Fruit fly (Drosophila melanogaster) Kc167 (cell line): ENCODE data around the gene ND-15.

Experiments used
- Myc ChIP-seq: fragments of >200 bp; optimal IDR thresholded peaks from 2 replicates; lab custom pipeline; 2017; ENCODE audit warnings: missing external identifiers
- Sin3A ChIP-seq: fragments of >200 bp; optimal IDR thresholded peaks from 2 replicates; lab custom pipeline; 2018; ENCODE audit warnings: missing external identifiers
- h ChIP-seq: fragments of >200 bp; optimal IDR thresholded peaks from 3 replicates; lab custom pipeline; 2018; ENCODE audit warnings: missing external identifiers
- insv ChIP-seq: fragments of >200 bp; optimal IDR thresholded peaks from 3 replicates; lab custom pipeline; 2018; ENCODE audit warnings: missing external identifiers
- psq ChIP-seq: fragments of >200 bp; optimal IDR thresholded peaks from 2 replicates; lab custom pipeline; 2017; ENCODE audit warnings: missing external identifiers
- ttk ChIP-seq: sonication (Bioruptor generic); optimal IDR thresholded peaks from 2 replicates; lab custom pipeline; 2017; ENCODE audit warnings: missing external identifiers

The ND-15 gene

DNA sequence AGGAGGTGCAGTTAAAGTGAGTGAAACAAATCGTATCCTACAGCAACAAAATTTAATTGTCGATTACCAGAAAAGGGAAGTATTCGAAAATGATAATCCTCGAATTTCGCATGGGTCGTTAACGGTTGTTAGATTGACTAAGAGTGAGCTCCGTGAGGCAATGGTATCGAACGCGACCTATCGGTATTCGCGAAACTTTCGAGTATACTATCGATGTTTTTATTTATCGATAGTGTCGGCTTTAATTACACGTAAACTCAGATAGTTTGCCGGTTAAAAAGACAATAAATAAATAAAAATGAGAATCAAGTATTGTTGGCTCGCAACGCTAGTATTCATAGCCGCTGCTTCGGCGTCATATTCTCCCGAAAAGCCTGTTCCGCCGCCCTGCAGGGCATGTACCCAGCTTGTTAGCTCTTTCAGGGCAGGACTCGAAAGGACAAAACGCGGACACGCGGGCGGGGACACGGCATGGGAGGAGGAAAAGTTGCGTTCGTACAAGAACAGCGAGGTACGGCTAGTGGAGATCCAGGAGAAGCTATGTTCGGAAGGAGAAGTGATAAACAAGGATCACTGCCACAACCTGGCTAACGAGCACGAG is 12.3 kb upstream of the ND-15 start, which contains the start of gene Creld:
Gene Creld (plus strand): TSS at position 220 of the 601 bp plus-strand sequence.
- no peak for TF ChIP-seq Myc (lab: Kevin White, UChicago)
- no peak for TF ChIP-seq psq (lab: Kevin White, UChicago)
- TF ChIP-seq Sin3A (lab: Kevin White, UChicago), result no peak
- no peak for TF ChIP-seq ttk (lab: Kevin White, UChicago)
- TF ChIP-seq h (lab: Kevin White, UChicago), result no peak
- TF ChIP-seq insv, result no peak

DNA sequence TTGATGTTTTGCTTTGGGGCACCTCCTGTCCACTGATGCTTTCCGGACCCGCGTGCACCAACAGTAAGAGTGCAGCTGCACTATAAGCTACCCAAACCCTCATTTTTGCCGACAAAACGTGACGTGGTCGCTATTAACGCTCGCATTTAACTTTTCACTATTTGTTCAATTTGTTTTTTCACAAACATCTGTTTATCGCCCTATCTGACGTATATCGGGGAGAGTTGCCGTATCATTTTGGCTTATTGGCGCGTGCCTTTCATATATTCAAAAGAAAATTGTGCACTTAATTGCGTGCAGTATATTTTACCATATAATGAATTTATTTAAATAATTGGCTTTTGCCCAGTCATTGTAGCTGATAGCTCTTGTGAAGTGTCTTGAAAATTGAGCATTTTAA is 8.0 kb upstream of the ND-15 start, which contains the start of the genes Nhe1 and Sam-S:
Gene Nhe1 (minus strand): TSS at position 193 of the 400 bp plus-strand sequence.
Gene Sam-S (plus strand): TSS at position 364 of the 400 bp plus-strand sequence.
- no peak for TF ChIP-seq insv
- TF ChIP-seq Myc (lab: Kevin White, UChicago), result no peak
- no peak for TF ChIP-seq Sin3A (lab: Kevin White, UChicago)
- no peak for TF ChIP-seq ttk (lab: Kevin White, UChicago)
- TF ChIP-seq h (lab: Kevin White, UChicago), result no peak

DNA sequence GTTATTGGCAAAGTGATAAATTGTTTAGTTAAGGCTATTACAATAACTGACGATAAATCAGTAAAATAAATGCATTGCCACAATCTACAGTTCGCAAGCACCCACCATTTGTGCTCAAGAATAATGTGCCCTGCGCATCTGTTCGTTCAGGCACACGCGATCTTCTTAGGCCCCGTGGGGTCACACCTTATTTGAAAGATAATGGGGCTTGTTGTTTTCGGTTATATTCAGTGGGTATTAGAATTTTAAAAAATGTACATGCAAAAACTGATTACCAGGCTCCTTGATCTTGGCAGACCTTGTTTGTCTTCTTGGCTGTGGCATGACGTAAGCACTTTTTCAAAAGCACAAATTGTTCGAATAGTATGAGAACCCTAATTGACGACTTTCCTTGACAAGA is 7.5 kb upstream of the ND-15 start:
- TF ChIP-seq Sin3A (lab: Kevin White, UChicago) (no peak), Myc (lab: Kevin White, UChicago) (no peak), insv (no peak), ttk (lab: Kevin White, UChicago) (no peak), psq (lab: Kevin White, UChicago) (no peak), h (lab: Kevin White, UChicago) (no peak)

DNA sequence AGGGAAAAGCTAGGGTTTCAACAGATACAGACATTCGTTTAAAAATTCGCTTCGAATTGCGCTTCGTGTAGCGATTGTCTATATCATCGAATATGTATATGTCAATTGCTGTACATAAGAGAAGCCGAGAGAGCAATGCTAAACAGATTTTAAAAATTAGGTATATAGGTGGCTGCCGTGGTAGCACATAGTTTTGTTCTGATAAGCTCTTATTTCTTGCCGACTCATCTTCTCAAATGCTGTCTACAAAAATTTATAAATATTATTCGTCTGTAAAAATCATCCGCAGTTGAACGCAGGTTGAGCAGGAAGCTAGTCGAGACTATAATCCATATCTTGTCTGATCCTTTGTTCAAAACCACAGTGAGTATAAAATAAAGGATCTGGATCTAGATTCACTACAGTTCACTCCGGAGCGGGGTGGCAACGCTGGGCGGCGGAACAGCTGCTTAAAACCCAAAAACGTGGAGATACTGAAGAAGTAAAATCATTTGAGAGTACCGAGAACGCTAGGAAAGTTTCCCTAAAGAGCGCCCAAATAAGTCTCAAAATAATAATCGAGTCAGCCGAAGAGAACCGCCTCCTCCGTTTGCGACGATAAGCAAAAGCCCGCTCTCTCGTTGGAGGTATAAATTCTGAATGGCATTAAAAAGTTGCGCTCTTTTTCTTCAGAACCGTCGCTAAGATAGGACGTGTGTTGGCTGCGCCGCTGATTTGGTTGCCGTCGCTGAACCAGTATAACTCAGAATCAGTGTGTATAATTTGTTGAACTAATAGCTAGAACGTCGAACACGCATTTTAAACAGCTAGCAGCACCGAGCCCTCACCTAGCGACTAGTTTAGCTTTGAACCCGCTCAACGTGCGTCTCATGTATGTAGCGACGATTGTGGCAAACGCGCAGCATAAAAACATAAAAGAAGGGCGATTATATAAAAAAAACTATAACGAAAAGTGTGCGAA is 6.8 kb upstream of the ND-15 start:
- TF ChIP-seq h (lab: Kevin White, UChicago) (no peak), Sin3A (lab: Kevin White, UChicago) (no peak)

DNA sequence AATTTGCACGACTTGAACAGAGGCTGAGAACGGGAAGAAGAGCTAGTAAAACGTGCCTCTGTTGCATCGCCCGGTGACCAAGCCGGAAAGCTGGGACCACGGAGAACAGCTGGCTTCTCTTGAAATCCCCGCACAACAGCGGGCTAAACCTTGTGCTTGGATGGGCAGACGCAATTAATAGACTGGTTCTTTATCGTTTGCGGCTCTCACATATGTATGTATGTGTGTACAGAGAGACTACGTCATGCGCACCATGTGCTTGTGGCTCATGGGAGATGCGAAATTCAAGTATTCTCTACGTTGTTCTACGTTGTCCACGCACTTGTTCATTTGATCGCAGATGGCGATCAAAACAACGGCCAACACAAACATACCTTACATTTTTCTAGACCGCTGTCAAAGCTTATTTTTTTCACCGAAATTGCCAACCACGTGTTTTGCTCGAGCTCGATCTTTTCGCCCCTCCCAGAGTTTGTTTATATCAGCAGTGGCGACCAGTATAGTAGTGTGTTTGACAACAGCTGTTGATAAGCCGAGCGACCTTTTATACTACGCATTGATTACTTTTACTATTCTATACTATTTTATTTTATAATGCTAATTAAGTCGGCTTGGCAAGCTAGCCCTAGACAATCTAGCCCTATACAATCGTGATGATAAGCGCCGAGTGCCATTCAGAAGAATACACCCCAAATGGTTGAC is 5.3 kb upstream of the ND-15 start:
- TF ChIP-seq insv (no peak), psq (lab: Kevin White, UChicago) (no peak), h (lab: Kevin White, UChicago) (no peak), Myc (lab: Kevin White, UChicago) (no peak), ttk (lab: Kevin White, UChicago) (no peak), Sin3A (lab: Kevin White, UChicago) (no peak)

DNA sequence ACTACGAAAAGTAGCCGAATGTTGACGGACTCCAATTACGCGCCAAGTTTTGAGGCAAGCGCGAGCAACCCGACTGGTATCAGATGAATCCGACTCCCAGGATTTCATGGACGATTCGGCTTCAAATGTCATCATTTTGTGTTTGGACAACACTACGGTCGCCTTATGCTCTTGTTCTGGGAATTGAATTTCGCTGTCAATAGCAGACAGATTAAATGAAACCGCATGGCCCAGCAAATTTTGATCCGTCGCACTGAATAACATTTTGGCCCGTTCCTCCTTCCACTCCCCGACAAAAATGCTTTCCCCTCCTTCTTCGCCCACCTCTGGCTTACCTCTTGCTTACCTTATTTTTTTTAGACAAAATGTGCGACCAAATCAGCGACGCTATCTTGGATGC is 4.5 kb upstream of the ND-15 start:
- TF ChIP-seq h (lab: Kevin White, UChicago), result no peak
- TF ChIP-seq Myc (lab: Kevin White, UChicago), result no peak
- no peak for TF ChIP-seq ttk (lab: Kevin White, UChicago)
- TF ChIP-seq Sin3A (lab: Kevin White, UChicago), result no peak
- no peak for TF ChIP-seq insv
- no peak for TF ChIP-seq psq (lab: Kevin White, UChicago)

DNA sequence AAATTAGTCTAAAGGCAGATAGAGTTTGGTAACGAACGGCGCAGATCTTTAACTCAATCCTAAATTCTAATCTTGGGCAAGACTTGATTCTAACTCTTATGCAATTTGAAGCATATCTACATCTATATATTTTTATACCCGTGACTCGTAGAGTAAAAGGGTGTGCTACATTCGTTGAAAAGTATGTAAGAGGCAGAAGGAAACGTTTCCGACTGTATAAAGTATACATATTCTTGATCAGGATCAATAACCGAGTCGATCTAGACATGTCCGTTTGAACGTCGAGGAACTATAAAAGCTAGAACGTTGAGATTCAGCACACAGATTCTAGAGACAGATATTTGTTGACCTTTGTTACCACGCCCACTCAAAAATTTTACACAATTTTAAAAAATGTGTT is 1.9 kb downstream of the ND-15 start, which contains the start of gene CG13694:
Gene CG13694 (minus strand): TSS at position 101 of the 400 bp plus-strand sequence.
- TF ChIP-seq Sin3A (lab: Kevin White, UChicago) (no peak), Myc (lab: Kevin White, UChicago) (no peak), ttk (lab: Kevin White, UChicago) (no peak), h (lab: Kevin White, UChicago) (no peak), psq (lab: Kevin White, UChicago) (no peak), insv (no peak)

DNA sequence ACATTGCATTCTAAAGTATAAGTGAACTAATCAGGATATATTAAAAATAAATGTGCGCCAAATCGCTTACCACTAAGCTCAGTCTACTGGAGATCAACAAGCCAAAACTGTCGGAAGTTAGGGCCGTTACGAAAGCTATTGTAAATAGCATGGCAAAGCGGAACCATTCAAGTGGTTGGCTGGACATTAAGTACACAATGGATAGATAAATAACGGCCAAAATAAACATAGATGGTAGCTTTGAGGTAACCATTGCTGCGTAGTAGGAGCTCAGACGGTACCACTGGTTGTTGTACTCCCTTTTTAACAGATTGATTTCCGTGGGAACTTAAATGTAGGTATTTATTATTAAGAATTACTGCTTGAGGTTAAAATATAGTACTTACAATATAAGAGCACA is 3.2 kb downstream of the ND-15 start:
- TF ChIP-seq psq (lab: Kevin White, UChicago) (no peak), h (lab: Kevin White, UChicago) (no peak), Myc (lab: Kevin White, UChicago) (no peak), ttk (lab: Kevin White, UChicago) (no peak)

DNA sequence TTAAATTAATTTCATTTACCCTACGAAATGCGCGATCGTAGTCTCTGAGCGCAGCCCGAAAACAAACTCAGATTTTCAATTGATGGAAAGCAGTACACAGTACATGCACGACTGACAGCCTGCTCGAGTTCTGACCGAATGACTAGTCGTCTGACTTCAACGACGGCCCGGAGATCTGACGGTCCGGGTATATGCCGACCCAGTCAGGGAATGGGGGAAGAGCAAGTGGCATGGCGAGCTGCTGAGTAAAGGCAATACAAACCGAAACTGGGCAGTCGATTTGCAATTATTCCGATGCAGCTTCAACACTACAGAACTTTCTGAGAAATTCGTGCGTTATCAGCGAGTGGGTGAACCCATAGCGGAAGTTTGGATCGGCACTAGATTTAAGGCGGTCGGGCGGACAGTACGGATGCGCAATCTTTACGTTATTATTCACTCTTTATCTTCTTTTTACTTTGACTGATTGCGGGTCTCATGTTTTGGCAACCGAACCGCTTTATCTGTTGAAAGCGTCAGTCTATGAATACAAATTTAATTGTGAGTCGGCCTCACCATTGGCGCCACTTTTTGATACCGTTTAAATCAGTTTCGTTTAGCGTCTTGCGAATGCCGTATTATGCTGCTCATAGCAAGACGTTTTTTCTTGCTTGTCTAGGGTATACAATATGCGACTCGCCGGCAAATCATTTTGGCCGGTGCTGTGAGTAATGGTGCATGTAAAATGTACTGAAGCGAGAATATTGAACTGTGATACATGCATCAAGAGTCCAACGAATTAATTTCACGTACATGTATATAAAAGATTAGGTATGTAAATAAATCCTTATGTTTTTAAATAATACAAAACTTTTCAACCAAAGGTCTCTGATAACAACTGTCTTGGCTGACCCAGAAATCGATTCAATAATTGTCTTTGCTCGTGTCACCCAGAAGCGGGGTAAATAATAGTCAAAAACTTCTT is 6.2 kb downstream of the ND-15 start:
- no peak for TF ChIP-seq Sin3A (lab: Kevin White, UChicago)
- TF ChIP-seq ttk (lab: Kevin White, UChicago), result no peak
- TF ChIP-seq psq (lab: Kevin White, UChicago), result no peak
- TF ChIP-seq insv, result no peak
- no peak for TF ChIP-seq Myc (lab: Kevin White, UChicago)
- no peak for TF ChIP-seq h (lab: Kevin White, UChicago)

DNA sequence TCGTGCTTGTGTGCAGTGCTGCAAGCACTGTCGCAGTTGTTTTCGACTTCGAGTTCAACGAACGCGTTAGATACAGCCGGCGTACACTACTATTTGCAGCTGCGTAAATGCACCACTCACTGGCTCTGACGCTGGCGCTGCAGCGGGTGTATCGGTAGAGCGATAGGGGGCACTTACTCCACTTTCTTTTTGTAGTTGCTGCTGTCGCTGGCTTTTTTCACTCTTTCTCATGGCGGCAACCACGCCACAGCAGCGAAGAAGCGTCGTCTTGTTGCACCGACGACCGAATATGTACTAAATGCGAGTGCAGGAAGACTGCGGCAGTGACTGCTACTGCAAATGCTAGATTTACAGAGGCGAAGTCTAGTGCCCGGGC is 6.9 kb downstream of the ND-15 start, which contains the start of gene CG4822:
Gene CG4822 (minus strand): TSS at position 299 of the 376 bp plus-strand sequence.
- TF ChIP-seq insv (no peak), Myc (lab: Kevin White, UChicago) (no peak), h (lab: Kevin White, UChicago) (no peak), ttk (lab: Kevin White, UChicago) (no peak), Sin3A (lab: Kevin White, UChicago) (no peak), psq (lab: Kevin White, UChicago) (no peak)
